Worm (Caenorhabditis elegans): Measurements from ENCODE around the gene spp-1.

Gene spp-1

DNA sequence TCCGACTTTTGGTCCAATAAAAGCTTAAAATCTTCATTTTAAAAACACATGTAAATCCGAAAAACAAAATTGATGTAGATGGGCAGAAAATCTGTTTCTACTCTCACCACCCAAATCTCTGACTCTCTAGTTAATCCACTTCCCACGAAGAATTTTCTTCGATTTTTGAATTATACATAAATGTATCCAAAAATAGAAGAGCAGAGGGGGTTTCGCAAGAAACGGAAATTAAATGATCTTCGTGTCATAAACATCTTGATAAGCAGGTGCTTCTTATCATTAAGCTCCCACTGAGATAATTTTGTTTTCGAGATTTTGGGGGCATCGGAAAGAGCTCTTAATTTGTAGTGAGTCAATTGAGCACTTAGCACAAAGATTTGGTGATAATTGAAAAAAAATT lies 34.1 kb upstream of the spp-1 start:
- TF ChIP-seq skn-1 (tag; optimal IDR thresholded peaks at IDR 0.05) (no peak), F13H6.1 (tag; optimal IDR thresholded peaks at IDR 0.05) (no peak), unc-62 (GFP tag; optimal IDR thresholded peaks at IDR 0.05) (no peak), zag-1 (tag; optimal IDR thresholded peaks at IDR 0.05) (no peak), nhr-77 (tag; optimal IDR thresholded peaks at IDR 0.05) (no peak), lin-13 (GFP tag; optimal IDR thresholded peaks at IDR 0.05) (no peak), egl-27 (tag; optimal IDR thresholded peaks at IDR 0.05) (no peak), dmd-4 (tag; optimal IDR thresholded peaks at IDR 0.05) (no peak), nhr-10 (tag; optimal IDR thresholded peaks at IDR 0.05) (no peak), alr-1 (tag; optimal IDR thresholded peaks at IDR 0.05) (no peak), nhr-25 (tag; optimal IDR thresholded peaks at IDR 0.05) (no peak), crh-2 (tag; optimal IDR thresholded peaks at IDR 0.05) (no peak), lsy-2 (tag; optimal IDR thresholded peaks at IDR 0.05) (no peak), sma-3 (GFP tag; optimal IDR thresholded peaks at IDR 0.05) (no peak), ZK546.5 (tag; optimal IDR thresholded peaks at IDR 0.05) (no peak), elt-1 (tag; optimal IDR thresholded peaks at IDR 0.05) (no peak), gmeb-1 (tag; optimal IDR thresholded peaks at IDR 0.05) (no peak), lin-39 (tag; optimal IDR thresholded peaks at IDR 0.05) (no peak)

DNA sequence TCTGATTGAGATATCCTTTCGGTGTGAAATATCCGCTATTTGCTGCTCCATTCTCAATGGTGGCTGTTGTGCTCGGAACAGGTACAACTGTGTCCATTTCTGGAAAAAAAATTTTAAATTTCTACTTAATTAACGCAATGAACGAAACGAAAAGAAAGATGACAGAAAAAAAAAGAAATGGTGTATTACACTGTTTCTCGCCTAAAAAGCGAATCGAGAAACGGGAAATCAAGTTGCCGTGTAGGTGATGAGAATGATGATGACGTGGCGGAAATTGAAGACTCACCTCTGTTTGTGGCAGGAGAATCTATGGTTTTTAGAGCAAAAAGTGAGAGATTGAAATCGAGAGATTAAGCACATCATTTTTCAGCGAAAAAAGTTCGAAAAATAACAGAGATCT lies 31.0 kb upstream of the spp-1 start, which contains the start of gene C38H2.3:
TSS of gene C38H2.3 (minus strand) at position 101 of the 400 bp plus-strand sequence.
- TF ChIP-seq lsy-2 (tag; optimal IDR thresholded peaks at IDR 0.05) (no peak), nhr-129 (tag; optimal IDR thresholded peaks at IDR 0.05) (no peak), sma-9 (GFP tag; optimal IDR thresholded peaks at IDR 0.05) (no peak), sma-9 (tag; optimal IDR thresholded peaks at IDR 0.05) (no peak), unc-62 (GFP tag; optimal IDR thresholded peaks at IDR 0.05) (no peak), nhr-77 (tag; optimal IDR thresholded peaks at IDR 0.05) (no peak)

DNA sequence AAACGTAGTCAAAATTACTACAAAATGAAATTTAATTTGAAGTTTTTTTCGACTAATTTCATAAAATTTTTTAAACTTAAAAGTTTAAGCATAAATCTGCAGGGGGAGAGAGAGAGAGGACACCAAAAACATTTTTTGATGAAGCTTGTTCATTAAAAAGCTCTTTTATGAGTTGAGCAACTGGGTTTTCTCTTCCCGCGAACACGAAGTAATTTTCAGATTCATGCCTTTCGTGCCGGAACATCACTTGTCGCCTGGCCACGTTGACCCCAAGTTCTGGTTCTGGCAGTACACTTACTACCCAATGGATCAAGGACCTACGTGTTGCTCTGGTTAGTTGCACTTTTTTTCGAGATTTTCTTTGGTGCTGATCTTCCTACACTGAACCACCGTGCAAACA lies 28.3 kb upstream of the spp-1 start:
- TF ChIP-seq ztf-4 (tag; optimal IDR thresholded peaks at IDR 0.05) (no peak), unc-39 (tag; optimal IDR thresholded peaks at IDR 0.05) (no peak), ceh-16 (tag; optimal IDR thresholded peaks at IDR 0.05) (no peak), dmd-4 (tag; optimal IDR thresholded peaks at IDR 0.05) (no peak), nhr-25 (tag; optimal IDR thresholded peaks at IDR 0.05) (no peak), lin-11 (tag; optimal IDR thresholded peaks at IDR 0.05) (no peak), fos-1 (tag; optimal IDR thresholded peaks at IDR 0.05) (no peak), mab-5 (tag; optimal IDR thresholded peaks at IDR 0.05) (no peak)

DNA sequence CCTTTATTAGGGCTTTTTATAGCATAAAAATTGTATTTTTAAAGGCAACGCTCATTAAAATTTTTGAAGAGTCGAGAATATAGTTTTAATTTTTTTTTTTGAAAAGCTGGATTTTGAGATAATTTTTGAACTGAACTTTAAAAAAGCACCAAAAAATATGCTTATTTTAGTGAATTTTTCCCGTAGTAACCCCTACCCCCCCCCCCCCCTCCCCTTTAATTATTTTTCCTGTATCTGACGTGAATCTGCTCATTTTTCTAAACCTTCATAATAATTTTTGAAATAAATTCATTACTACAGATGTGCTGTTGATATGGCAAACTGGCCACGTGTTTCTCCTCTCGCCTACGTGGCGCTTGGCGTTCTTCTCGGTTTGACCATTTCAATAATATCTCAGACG lies 26.0 kb upstream of the spp-1 start, which contains the start of gene C38H2.2:
TSS of gene C38H2.2 (plus strand) at position 301 of the 400 bp plus-strand sequence.
- TF ChIP-seq ztf-4 (tag; optimal IDR thresholded peaks at IDR 0.05) (no peak), F13H6.1 (tag; optimal IDR thresholded peaks at IDR 0.05) (no peak), egl-27 (tag; optimal IDR thresholded peaks at IDR 0.05) (no peak), mdl-1 (tag; optimal IDR thresholded peaks at IDR 0.05) (no peak), elt-3 (tag; optimal IDR thresholded peaks at IDR 0.05) (no peak), lin-39 (tag; optimal IDR thresholded peaks at IDR 0.05) (no peak), nhr-12 (tag; optimal IDR thresholded peaks at IDR 0.05) (no peak), sma-3 (GFP tag; optimal IDR thresholded peaks at IDR 0.05) (no peak), Y55F3AM.14 (GFP tag; optimal IDR thresholded peaks at IDR 0.05) (no peak), zag-1 (tag; optimal IDR thresholded peaks at IDR 0.05) (no peak), mab-5 (tag; optimal IDR thresholded peaks at IDR 0.05) (no peak), elt-1 (tag; optimal IDR thresholded peaks at IDR 0.05) (no peak), unc-39 (tag; optimal IDR thresholded peaks at IDR 0.05) (no peak), peb-1 (tag; optimal IDR thresholded peaks at IDR 0.05) (no peak), sem-4 (tag; optimal IDR thresholded peaks at IDR 0.05) (no peak)

DNA sequence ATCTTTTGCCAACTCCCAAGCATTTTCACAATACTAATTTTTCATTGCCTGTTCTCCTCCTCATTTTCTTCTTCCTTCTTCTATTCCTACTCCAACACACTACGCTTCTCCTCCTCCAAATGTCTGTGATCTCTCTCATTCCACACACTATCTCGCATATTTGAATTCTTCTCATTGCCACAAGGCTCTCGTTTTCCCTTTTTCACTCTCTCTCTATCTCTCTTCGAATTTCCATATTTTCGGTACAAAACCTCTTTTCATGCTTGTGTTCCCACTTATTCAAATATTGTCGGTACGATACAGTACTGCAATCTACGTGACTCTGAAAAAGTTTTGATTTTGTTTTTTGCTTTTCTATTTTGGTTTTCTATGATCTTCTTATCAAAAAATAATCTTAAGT lies 25.2 kb upstream of the spp-1 start:
- TF ChIP-seq mdl-1 (tag; optimal IDR thresholded peaks at IDR 0.05) (no peak), sem-4 (tag; optimal IDR thresholded peaks at IDR 0.05) (no peak), unc-62 (GFP tag; optimal IDR thresholded peaks at IDR 0.05) (no peak), ztf-4 (tag; optimal IDR thresholded peaks at IDR 0.05) (no peak), nhr-23 (tag; optimal IDR thresholded peaks at IDR 0.05) (no peak), nhr-237 (tag; optimal IDR thresholded peaks at IDR 0.05) (no peak), ama-1 (optimal IDR thresholded peaks at IDR 0.05) (no peak), elt-3 (tag; optimal IDR thresholded peaks at IDR 0.05) (no peak), sma-3 (GFP tag; optimal IDR thresholded peaks at IDR 0.05) (no peak), nhr-77 (tag; optimal IDR thresholded peaks at IDR 0.05) (no peak), egl-27 (tag; optimal IDR thresholded peaks at IDR 0.05) (no peak), crh-2 (tag; optimal IDR thresholded peaks at IDR 0.05) (peak; percentile 0), ztf-1 (GFP tag; conservative IDR thresholded peaks at IDR 0.05) (no peak), elt-1 (tag; optimal IDR thresholded peaks at IDR 0.05) (no peak), sma-9 (GFP tag; optimal IDR thresholded peaks at IDR 0.05) (peak; percentile 12), sma-9 (tag; optimal IDR thresholded peaks at IDR 0.05) (no peak), fos-1 (tag; optimal IDR thresholded peaks at IDR 0.05) (peak; percentile 32), nhr-129 (tag; optimal IDR thresholded peaks at IDR 0.05) (peak; percentile 6), mab-5 (tag; optimal IDR thresholded peaks at IDR 0.05) (no peak), unc-39 (tag; optimal IDR thresholded peaks at IDR 0.05) (no peak), C34F6.9 (tag; optimal IDR thresholded peaks at IDR 0.05) (peak; percentile 53), nhr-10 (tag; optimal IDR thresholded peaks at IDR 0.05) (no peak), nhr-12 (tag; optimal IDR thresholded peaks at IDR 0.05) (no peak), unc-55 (GFP tag; optimal IDR thresholded peaks at IDR 0.05) (peak; percentile 55), lsy-2 (tag; optimal IDR thresholded peaks at IDR 0.05) (peak in 1 of 2 experiments; percentile 18), nhr-6 (tag; optimal IDR thresholded peaks at IDR 0.05) (no peak)

Measured in whole organism, L2 larva.